Fruit fly (Drosophila melanogaster) whole organism, embryonic: ENCODE results near the gene CG15553.

ENCODE experiments used
- Atf6 ChIP-seq: fragments of 200-800 bp; sonication (Bioruptor generic); IDR thresholded peaks from 2 replicates; pipeline ENCODE4 v1.3.6; 2022; ENCODE audit warnings: missing biosample characterization, missing genetic modification characterization
- B-H2 ChIP-seq: fragments of 200-800 bp; sonication (Bioruptor generic); optimal IDR thresholded peaks from 2 replicates; lab custom pipeline; 2018; ENCODE audit warnings: missing biosample characterization, mild to moderate bottlenecking, missing genetic modification characterization
- CG10209 ChIP-seq: fragments of 200-800 bp; sonication (Bioruptor generic); optimal IDR thresholded peaks from 3 replicates; lab custom pipeline; 2017; ENCODE audit warnings: missing biosample characterization, mild to moderate bottlenecking, missing genetic modification characterization, missing genetic modification reagents
- CG10979 ChIP-seq: fragments of 200-800 bp; sonication (Bioruptor generic); optimal IDR thresholded peaks from 2 replicates; lab custom pipeline; 2018; ENCODE audit warnings: missing biosample characterization, mild to moderate bottlenecking, missing genetic modification characterization, moderate library complexity
- CG12219 ChIP-seq: fragments of 200-800 bp; sonication (Bioruptor generic); optimal IDR thresholded peaks from 3 replicates; lab custom pipeline; 2018; ENCODE audit warnings: missing biosample characterization, mild to moderate bottlenecking, missing genetic modification characterization
- CG12769 ChIP-seq: fragments of 200-800 bp; sonication (Bioruptor generic); optimal IDR thresholded peaks from 2 replicates; lab custom pipeline; 2019; ENCODE audit warnings: missing biosample characterization, mild to moderate bottlenecking, missing genetic modification characterization, moderate library complexity
- CG13287 ChIP-seq: fragments of 200-800 bp; sonication (Bioruptor generic); IDR thresholded peaks from 2 replicates; pipeline ENCODE4 v1.3.6; 2022; ENCODE audit warnings: missing biosample characterization, missing genetic modification characterization; ENCODE audit not compliant: partially characterized antibody
- CG17912 ChIP-seq: fragments of 200-800 bp; sonication (Bioruptor generic); optimal IDR thresholded peaks from 2 replicates; lab custom pipeline; 2018; ENCODE audit warnings: missing biosample characterization, mild to moderate bottlenecking, missing genetic modification characterization
- CG18011 ChIP-seq: fragments of 200-800 bp; sonication (Bioruptor generic); optimal IDR thresholded peaks from 2 replicates; lab custom pipeline; 2017; ENCODE audit warnings: missing biosample characterization, missing genetic modification characterization, mild to moderate bottlenecking, moderate library complexity, missing genotype
- CG18599 ChIP-seq: fragments of 200-800 bp; sonication (Bioruptor generic); optimal IDR thresholded peaks from 3 replicates; lab custom pipeline; 2017; ENCODE audit warnings: missing biosample characterization, missing genetic modification characterization, mild to moderate bottlenecking, moderate library complexity, missing genetic modification reagents
- CG18764 ChIP-seq: fragments of 200-800 bp; sonication (Bioruptor generic); optimal IDR thresholded peaks from 3 replicates; lab custom pipeline; 2016; ENCODE audit warnings: missing biosample characterization, missing genetic modification characterization
- CG30431 ChIP-seq: fragments of 200-800 bp; sonication (Bioruptor generic); optimal IDR thresholded peaks from 2 replicates; lab custom pipeline; 2017; ENCODE audit warnings: missing biosample characterization, missing genetic modification characterization
- CG3065 ChIP-seq: fragments of 200-800 bp; sonication (Bioruptor generic); optimal IDR thresholded peaks from 2 replicates; lab custom pipeline; 2016; ENCODE audit warnings: missing biosample characterization, missing genetic modification characterization
- CG6683 ChIP-seq: fragments of 200-800 bp; sonication (Bioruptor generic); optimal IDR thresholded peaks from 2 replicates; lab custom pipeline; 2017; ENCODE audit warnings: missing biosample characterization, mild to moderate bottlenecking, missing genetic modification characterization, missing genetic modification reagents
- CG6854 ChIP-seq: fragments of 200-800 bp; sonication (Bioruptor generic); optimal IDR thresholded peaks from 3 replicates; lab custom pipeline; 2017; ENCODE audit warnings: missing biosample characterization, mild to moderate bottlenecking, missing genetic modification characterization
- CG8089 ChIP-seq: fragments of 200-800 bp; sonication (Bioruptor generic); optimal IDR thresholded peaks from 3 replicates; lab custom pipeline; 2016; ENCODE audit warnings: missing biosample characterization, missing genetic modification characterization
- CG8290 ChIP-seq, 3 experiments: fragments of 200-800 bp; sonication (Bioruptor generic); optimal IDR thresholded peaks; 2 replicates each; lab custom pipeline; 2016 to 2019; ENCODE audit warnings: missing biosample characterization in 3 of 3, missing genetic modification characterization in 3 of 3, mild to moderate bottlenecking in 2 of 3, moderate library complexity in 1 of 3
- Dp ChIP-seq: fragments of 200-800 bp; sonication (Bioruptor generic); optimal IDR thresholded peaks from 2 replicates; lab custom pipeline; 2018; ENCODE audit warnings: missing biosample characterization, mild to moderate bottlenecking, missing genetic modification characterization, moderate library complexity
- Elba2 ChIP-seq: fragments of 200-800 bp; sonication (Bioruptor generic); optimal IDR thresholded peaks from 3 replicates; lab custom pipeline; 2016; ENCODE audit warnings: missing biosample characterization, missing genetic modification characterization
- Fer1 ChIP-seq: fragments of 200-800 bp; sonication (Bioruptor generic); optimal IDR thresholded peaks from 2 replicates; lab custom pipeline; 2017; ENCODE audit warnings: missing biosample characterization, mild to moderate bottlenecking, missing genetic modification characterization
- H2.0 ChIP-seq: fragments of 200-800 bp; sonication (Bioruptor generic); IDR thresholded peaks from 2 replicates; pipeline ENCODE4 v1.3.6; 2022; ENCODE audit warnings: missing biosample characterization, missing genetic modification characterization
- Hey ChIP-seq: fragments of 200-800 bp; sonication (Bioruptor generic); optimal IDR thresholded peaks from 3 replicates; lab custom pipeline; 2018; ENCODE audit warnings: missing biosample characterization, mild to moderate bottlenecking, missing genetic modification characterization
- Hmx ChIP-seq: fragments of 200-800 bp; sonication (Bioruptor generic); optimal IDR thresholded peaks from 2 replicates; lab custom pipeline; 2016; ENCODE audit warnings: missing biosample characterization, missing genetic modification characterization
- Lim3 ChIP-seq: fragments of 200-800 bp; sonication (Bioruptor generic); IDR thresholded peaks from 2 replicates; pipeline ENCODE4 v1.3.6; 2022; ENCODE audit warnings: missing biosample characterization, missing genetic modification characterization
- Lpt ChIP-seq: fragments of >200 bp; optimal IDR thresholded peaks from 2 replicates; lab custom pipeline; 2018; ENCODE audit warnings: missing biosample characterization, missing genetic modification characterization
- NK7.1 ChIP-seq: fragments of 200-800 bp; sonication (Bioruptor generic); optimal IDR thresholded peaks from 3 replicates; lab custom pipeline; 2016; ENCODE audit warnings: missing biosample characterization, missing genetic modification characterization
- PHDP ChIP-seq: fragments of 200-800 bp; sonication (Bioruptor generic); optimal IDR thresholded peaks from 3 replicates; lab custom pipeline; 2018; ENCODE audit warnings: missing biosample characterization, mild to moderate bottlenecking, missing genetic modification characterization, moderate library complexity
- Pdp1 ChIP-seq, 2 experiments: fragments of 200-800 bp; sonication (Bioruptor generic); optimal IDR thresholded peaks; 3 replicates each; lab custom pipeline; 2016; ENCODE audit warnings: missing biosample characterization in 2 of 2, missing genetic modification characterization in 2 of 2, mild to moderate bottlenecking in 1 of 2, moderate library complexity in 1 of 2
- amos ChIP-seq: fragments of 200-800 bp; sonication (Bioruptor generic); IDR thresholded peaks from 2 replicates; pipeline ENCODE4 v1.3.6; 2022; ENCODE audit warnings: missing biosample characterization, missing genetic modification characterization; ENCODE audit not compliant: partially characterized antibody
- az2 ChIP-seq: fragments of 200-800 bp; sonication (Bioruptor generic); optimal IDR thresholded peaks from 3 replicates; lab custom pipeline; 2016; ENCODE audit warnings: missing biosample characterization, missing genetic modification characterization
- bab2 ChIP-seq: fragments of 200-800 bp; sonication (Bioruptor generic); optimal IDR thresholded peaks from 2 replicates; lab custom pipeline; 2016; ENCODE audit warnings: missing biosample characterization, missing genetic modification characterization
- cg ChIP-seq: fragments of 200-800 bp; sonication (Bioruptor generic); optimal IDR thresholded peaks from 3 replicates; lab custom pipeline; 2019; ENCODE audit warnings: missing biosample characterization, mild to moderate bottlenecking, missing genetic modification characterization, moderate library complexity
- ci ChIP-seq: fragments of 200-800 bp; sonication (Bioruptor generic); IDR thresholded peaks from 3 replicates; pipeline ENCODE4 v1.3.6; 2022; ENCODE audit warnings: missing biosample characterization, missing genetic modification characterization
- crc ChIP-seq: fragments of 200-800 bp; sonication (Bioruptor generic); optimal IDR thresholded peaks from 2 replicates; lab custom pipeline; 2016; ENCODE audit warnings: missing biosample characterization, missing genetic modification characterization
- crp ChIP-seq, 2 experiments: fragments of 200-800 bp; sonication (Bioruptor generic); optimal IDR thresholded peaks; 2 replicates in 1 of 2; 3 replicates in 1 of 2; lab custom pipeline; 2017; ENCODE audit warnings: missing biosample characterization in 2 of 2, missing genetic modification characterization in 2 of 2, mild to moderate bottlenecking in 1 of 2, moderate library complexity in 1 of 2
- dan ChIP-seq: fragments of 200-800 bp; sonication (Bioruptor generic); IDR thresholded peaks from 2 replicates; pipeline ENCODE4 v1.3.6; 2022; ENCODE audit warnings: missing biosample characterization, missing genetic modification characterization
- danr ChIP-seq: fragments of 200-800 bp; sonication (Bioruptor generic); IDR thresholded peaks from 2 replicates; pipeline ENCODE4 v1.3.6; 2022; ENCODE audit warnings: missing biosample characterization, missing genetic modification characterization
- emc ChIP-seq: fragments of 200-800 bp; sonication (Bioruptor generic); optimal IDR thresholded peaks from 2 replicates; lab custom pipeline; 2016; ENCODE audit warnings: missing biosample characterization, missing genetic modification characterization
- ewg ChIP-seq: fragments of 200-800 bp; sonication (Bioruptor generic); optimal IDR thresholded peaks from 3 replicates; lab custom pipeline; 2017; ENCODE audit warnings: mild to moderate bottlenecking, missing biosample characterization, missing genetic modification reagents, missing genetic modification characterization
- fd102C ChIP-seq: fragments of 200-800 bp; sonication (Bioruptor generic); optimal IDR thresholded peaks from 2 replicates; lab custom pipeline; 2018; ENCODE audit warnings: missing biosample characterization, mild to moderate bottlenecking, missing genetic modification characterization, moderate library complexity
- grn ChIP-seq: fragments of 200-800 bp; sonication (Bioruptor generic); optimal IDR thresholded peaks from 3 replicates; lab custom pipeline; 2017; ENCODE audit warnings: missing biosample characterization, missing genetic modification characterization
- gt ChIP-seq: fragments of 200-800 bp; sonication (Bioruptor generic); IDR thresholded peaks from 2 replicates; pipeline ENCODE4 v1.3.6; 2022; ENCODE audit warnings: missing biosample characterization, missing genetic modification characterization
- kay ChIP-seq: fragments of 200-800 bp; sonication (Bioruptor generic); optimal IDR thresholded peaks from 2 replicates; lab custom pipeline; 2016; ENCODE audit warnings: missing biosample characterization, missing genetic modification characterization
- mirr ChIP-seq: fragments of 200-800 bp; sonication (Bioruptor generic); optimal IDR thresholded peaks from 3 replicates; lab custom pipeline; 2018; ENCODE audit warnings: missing biosample characterization, mild to moderate bottlenecking, missing genetic modification characterization
- pb ChIP-seq: fragments of 200-800 bp; sonication (Bioruptor generic); optimal IDR thresholded peaks from 3 replicates; lab custom pipeline; 2016; ENCODE audit warnings: missing biosample characterization, missing genetic modification characterization
- run ChIP-seq: fragments of 200-800 bp; sonication (Bioruptor generic); optimal IDR thresholded peaks from 3 replicates; lab custom pipeline; 2018; ENCODE audit warnings: missing biosample characterization, mild to moderate bottlenecking, missing genetic modification characterization
- scrt ChIP-seq: fragments of 200-800 bp; sonication (Bioruptor generic); optimal IDR thresholded peaks from 2 replicates; lab custom pipeline; 2018; ENCODE audit warnings: missing biosample characterization, mild to moderate bottlenecking, missing genetic modification characterization, moderate library complexity
- sim ChIP-seq: fragments of 200-800 bp; sonication (Bioruptor generic); IDR thresholded peaks from 2 replicates; pipeline ENCODE4 v1.3.6; 2022; ENCODE audit warnings: missing biosample characterization, missing genetic modification characterization
- tio ChIP-seq: fragments of 200-800 bp; sonication (Bioruptor generic); optimal IDR thresholded peaks from 2 replicates; lab custom pipeline; 2017; ENCODE audit warnings: missing biosample characterization, missing genetic modification characterization, inconsistent platforms
- vvl ChIP-seq: fragments of 200-800 bp; sonication (Bioruptor generic); IDR thresholded peaks from 2 replicates; pipeline ENCODE4 v1.3.6; 2022; ENCODE audit warnings: missing biosample characterization, missing genetic modification characterization
- yki ChIP-seq: fragments of >200 bp; optimal IDR thresholded peaks from 3 replicates; lab custom pipeline; 2018

The CG15553 gene

dm6 chr3R:31086394-31086793, 14.6 kb downstream of the CG15553 start (continued):
- TF ChIP-seq ewg (no peak), CG17912 (GFP tag; lab: Kevin White, UChicago) (no peak), CG8089 (GFP tag; lab: Kevin White, UChicago) (no peak), H2.0 (GFP tag; lab: Robert Waterston, UW) (no peak), PHDP (no peak), vvl (GFP tag; lab: Robert Waterston, UW) (0 out of 2 replicates have a peak, but pooled peaks have one; percentile 23), crp (GFP tag; optimal IDR thresholded peaks at IDR 0.05; lab: Kevin White, UChicago) (no peak), bab2 (GFP tag; lab: Kevin White, UChicago) (no peak), yki (lab: Kevin White, UChicago) (no peak), mirr (GFP tag; lab: Kevin White, UChicago) (no peak), scrt (GFP tag; lab: Kevin White, UChicago) (no peak), CG3065 (GFP tag; lab: Kevin White, UChicago) (peak; percentile 98), CG12769 (tag; lab: Kevin White, UChicago) (no peak), danr (GFP tag; lab: Robert Waterston, UW) (no peak), CG10209 (GFP tag; lab: Kevin White, UChicago) (no peak), tio (GFP tag; lab: Kevin White, UChicago) (no peak), pb (peak; percentile 4), run (tag; lab: Kevin White, UChicago) (no peak), CG12219 (GFP tag; lab: Kevin White, UChicago) (no peak), Pdp1 (GFP tag; optimal IDR thresholded peaks at IDR 0.05; lab: Kevin White, UChicago) (no peak), crc (GFP tag; lab: Kevin White, UChicago) (no peak), az2 (GFP tag; lab: Kevin White, UChicago) (no peak), CG18599 (GFP tag; lab: Kevin White, UChicago) (no peak), Hmx (GFP tag; lab: Kevin White, UChicago) (no peak), CG13287 (GFP tag; lab: Robert Waterston, UW) (peak; percentile 51; the same call in 1 of the 2 replicates), CG10979 (tag; lab: Kevin White, UChicago) (no peak), B-H2 (GFP tag; lab: Kevin White, UChicago) (no peak), amos (GFP tag; lab: Robert Waterston, UW) (peak; percentile 29; the same call in 1 of the 2 replicates), ci (0 out of 3 replicates have a peak, but pooled peaks have one; percentile 57), emc (GFP tag; lab: Kevin White, UChicago) (no peak), kay (GFP tag; lab: Kevin White, UChicago) (no peak), gt (GFP tag; lab: Robert Waterston, UW) (no peak), fd102C (GFP tag; lab: Kevin White, UChicago) (no peak), cg (no peak), Elba2 (GFP tag; lab: Kevin White, UChicago) (no peak), CG6854 (GFP tag; lab: Kevin White, UChicago) (no peak), Atf6 (GFP tag; lab: Robert Waterston, UW) (no peak), NK7.1 (GFP tag; lab: Kevin White, UChicago) (no peak), CG18011 (GFP tag; lab: Kevin White, UChicago) (no peak), dan (GFP tag; lab: Robert Waterston, UW) (no peak), Hey (tag; lab: Kevin White, UChicago) (no peak), Lim3 (no peak), CG18764 (GFP tag; lab: Kevin White, UChicago) (no peak), grn (GFP tag; lab: Kevin White, UChicago) (no peak), CG8290 (GFP tag; optimal IDR thresholded peaks at IDR 0.05; lab: Kevin White, UChicago) (peak; percentile 57), CG8290 (tag; optimal IDR thresholded peaks at IDR 0.05; lab: Kevin White, UChicago) (peak; percentile 58 to 78), Lpt (GFP tag; lab: Kevin White, UChicago) (no peak), Fer1 (no peak), CG30431 (GFP tag; lab: Kevin White, UChicago) (no peak), Dp (GFP tag; lab: Kevin White, UChicago) (no peak), CG6683 (no peak), sim (GFP tag; lab: Robert Waterston, UW) (no peak)
